Fruit fly (Drosophila melanogaster) whole organism, pupa: ENCODE data around the gene path.
A peak's percentile ranks its signal among the peaks of the same experiment; 100 is the strongest.

Experiments
- CG10348 ChIP-seq: fragments of 200-800 bp; sonication (Bioruptor generic); IDR thresholded peaks from 2 replicates; pipeline ENCODE4 v1.3.6; 2022; ENCODE audit warnings: missing biosample characterization, missing genetic modification characterization
- CG12605 ChIP-seq: fragments of 200-800 bp; sonication (Bioruptor generic); IDR thresholded peaks from 2 replicates; pipeline ENCODE4 v1.3.6; 2022; ENCODE audit warnings: missing biosample characterization, missing genetic modification characterization
- CG13204 ChIP-seq: fragments of 200-800 bp; sonication (Bioruptor generic); optimal IDR thresholded peaks from 2 replicates; lab custom pipeline; 2018; ENCODE audit warnings: missing biosample characterization, mild to moderate bottlenecking, missing genetic modification characterization, moderate library complexity
- CG14655 ChIP-seq: fragments of 200-800 bp; sonication (Bioruptor generic); optimal IDR thresholded peaks from 3 replicates; lab custom pipeline; 2017; ENCODE audit warnings: mild to moderate bottlenecking, missing biosample characterization, missing genetic modification reagents, missing genetic modification characterization
- CG15710 ChIP-seq: fragments of 200-800 bp; sonication (Bioruptor generic); optimal IDR thresholded peaks from 2 replicates; lab custom pipeline; 2018; ENCODE audit warnings: missing biosample characterization, mild to moderate bottlenecking, missing genetic modification characterization, moderate library complexity
- CG17806 ChIP-seq: fragments of 200-800 bp; sonication (Bioruptor generic); optimal IDR thresholded peaks from 2 replicates; lab custom pipeline; 2018; ENCODE audit warnings: missing biosample characterization, mild to moderate bottlenecking, missing genetic modification characterization, moderate library complexity
- CG32121 ChIP-seq: fragments of 200-800 bp; sonication (Bioruptor generic); IDR thresholded peaks from 2 replicates; pipeline ENCODE4 v1.3.6; 2022; ENCODE audit warnings: missing biosample characterization, missing genetic modification characterization
- CG34367 ChIP-seq: fragments of 200-800 bp; sonication (Bioruptor generic); optimal IDR thresholded peaks from 2 replicates; lab custom pipeline; 2018; ENCODE audit warnings: missing biosample characterization, mild to moderate bottlenecking, missing genetic modification characterization
- CG4496 ChIP-seq: fragments of 200-800 bp; sonication (Bioruptor generic); IDR thresholded peaks from 3 replicates; pipeline ENCODE4 v1.3.6; 2022; ENCODE audit warnings: missing biosample characterization, missing genetic modification characterization
- CG8159 ChIP-seq: fragments of 200-800 bp; sonication (Bioruptor generic); optimal IDR thresholded peaks from 3 replicates; lab custom pipeline; 2018; ENCODE audit warnings: missing biosample characterization, mild to moderate bottlenecking, missing genetic modification characterization, moderate library complexity
- CG8301 ChIP-seq: fragments of 200-800 bp; sonication (Bioruptor generic); optimal IDR thresholded peaks from 2 replicates; lab custom pipeline; 2018; ENCODE audit warnings: missing biosample characterization, mild to moderate bottlenecking, missing genetic modification characterization
- CG9948 ChIP-seq: fragments of 200-800 bp; sonication (Bioruptor generic); optimal IDR thresholded peaks from 2 replicates; lab custom pipeline; 2018; ENCODE audit warnings: missing biosample characterization, mild to moderate bottlenecking, missing genetic modification characterization, moderate library complexity
- D1 ChIP-seq: fragments of 200-800 bp; sonication (Bioruptor generic); optimal IDR thresholded peaks from 2 replicates; lab custom pipeline; 2018; ENCODE audit warnings: missing biosample characterization, mild to moderate bottlenecking, missing genetic modification characterization, moderate library complexity
- EcR ChIP-seq: fragments of 200-800 bp; sonication (Bioruptor generic); optimal IDR thresholded peaks from 3 replicates; lab custom pipeline; 2019; ENCODE audit warnings: missing biosample characterization, missing genetic modification characterization, mild to moderate bottlenecking, moderate library complexity, missing genetic modification reagents
- Ets98B ChIP-seq: fragments of 200-800 bp; sonication (Bioruptor generic); IDR thresholded peaks from 2 replicates; pipeline ENCODE4 v1.3.6; 2022; ENCODE audit warnings: missing biosample characterization, missing genetic modification characterization
- Pif1A ChIP-seq: fragments of 200-800 bp; sonication (Bioruptor generic); optimal IDR thresholded peaks from 3 replicates; lab custom pipeline; 2016; ENCODE audit warnings: missing biosample characterization, missing genetic modification characterization
- Pif1B ChIP-seq: fragments of 200-800 bp; sonication (Bioruptor generic); optimal IDR thresholded peaks from 3 replicates; lab custom pipeline; 2016; ENCODE audit warnings: missing biosample characterization, missing genetic modification characterization
- Snoo ChIP-seq: fragments of 200-800 bp; sonication (Bioruptor generic); optimal IDR thresholded peaks from 3 replicates; lab custom pipeline; 2017; ENCODE audit warnings: missing biosample characterization, mild to moderate bottlenecking, missing genetic modification characterization, inconsistent platforms
- fd96Ca ChIP-seq: fragments of 200-800 bp; sonication (Bioruptor generic); IDR thresholded peaks from 3 replicates; pipeline ENCODE4 v1.3.6; 2022; ENCODE audit warnings: missing biosample characterization, missing genetic modification characterization
- gl ChIP-seq: fragments of 200-800 bp; sonication (Bioruptor generic); optimal IDR thresholded peaks from 2 replicates; lab custom pipeline; 2018; ENCODE audit warnings: missing biosample characterization, mild to moderate bottlenecking, missing genetic modification characterization
- rn ChIP-seq: fragments of 200-800 bp; sonication (Bioruptor generic); IDR thresholded peaks from 2 replicates; pipeline ENCODE4 v1.3.6; 2022; ENCODE audit warnings: missing biosample characterization, missing genetic modification characterization

Gene path

dm6 chr3L:9467763-9468206, 37.3 kb downstream of the path start:
- no peak for TF ChIP-seq CG17806
- TF ChIP-seq EcR (GFP tag; lab: Kevin White, UChicago), result no peak
- no peak for TF ChIP-seq CG8301 (tag; lab: Kevin White, UChicago)
- peak; percentile 35 for TF ChIP-seq CG15710 (tag; lab: Kevin White, UChicago)
- TF ChIP-seq CG14655, result no peak
- TF ChIP-seq Pif1B (GFP tag; lab: Kevin White, UChicago), result no peak
- no peak for TF ChIP-seq CG10348 (GFP tag; lab: Robert Waterston, UW)
- TF ChIP-seq CG12605, result peak; percentile 72; the same call in 1 of the 2 replicates
- no peak for TF ChIP-seq CG8159 (tag; lab: Kevin White, UChicago)
- TF ChIP-seq fd96Ca (GFP tag; lab: Robert Waterston, UW), result peak; percentile 69
- TF ChIP-seq Pif1A (GFP tag; lab: Kevin White, UChicago), result peak; percentile 59
- TF ChIP-seq CG4496, result peak; percentile 75
- peak; percentile 64 for TF ChIP-seq gl (tag; lab: Kevin White, UChicago)
- TF ChIP-seq CG9948, result no peak
- no peak for TF ChIP-seq D1 (tag; lab: Kevin White, UChicago)
- TF ChIP-seq CG13204 (GFP tag; lab: Kevin White, UChicago), result peak; percentile 57
- peak; percentile 26 for TF ChIP-seq CG34367 (tag; lab: Kevin White, UChicago)
- peak; percentile 43; the same call in 1 of the 2 replicates for TF ChIP-seq CG32121 (GFP tag; lab: Robert Waterston, UW)
- peak; percentile 12 for TF ChIP-seq Snoo
- no peak for TF ChIP-seq rn
- TF ChIP-seq Ets98B (GFP tag; lab: Robert Waterston, UW), result peak; percentile 80

- TF ChIP-seq D1 (tag; lab: Kevin White, UChicago) (no peak), rn (no peak), gl (tag; lab: Kevin White, UChicago) (no peak), CG10348 (GFP tag; lab: Robert Waterston, UW) (no peak), CG8159 (tag; lab: Kevin White, UChicago) (no peak), CG14655 (no peak), CG34367 (tag; lab: Kevin White, UChicago) (no peak), CG32121 (GFP tag; lab: Robert Waterston, UW) (no peak), Snoo (no peak), CG8301 (tag; lab: Kevin White, UChicago) (no peak), fd96Ca (GFP tag; lab: Robert Waterston, UW) (no peak), Ets98B (GFP tag; lab: Robert Waterston, UW) (no peak), EcR (GFP tag; lab: Kevin White, UChicago) (no peak), CG4496 (no peak), CG13204 (GFP tag; lab: Kevin White, UChicago) (no peak), Pif1B (GFP tag; lab: Kevin White, UChicago) (no peak), CG15710 (tag; lab: Kevin White, UChicago) (no peak), CG17806 (no peak), Pif1A (GFP tag; lab: Kevin White, UChicago) (no peak)
Measured at dm6 chr3L:9467267-9467666, 37.9 kb downstream of the path start.

DNA sequence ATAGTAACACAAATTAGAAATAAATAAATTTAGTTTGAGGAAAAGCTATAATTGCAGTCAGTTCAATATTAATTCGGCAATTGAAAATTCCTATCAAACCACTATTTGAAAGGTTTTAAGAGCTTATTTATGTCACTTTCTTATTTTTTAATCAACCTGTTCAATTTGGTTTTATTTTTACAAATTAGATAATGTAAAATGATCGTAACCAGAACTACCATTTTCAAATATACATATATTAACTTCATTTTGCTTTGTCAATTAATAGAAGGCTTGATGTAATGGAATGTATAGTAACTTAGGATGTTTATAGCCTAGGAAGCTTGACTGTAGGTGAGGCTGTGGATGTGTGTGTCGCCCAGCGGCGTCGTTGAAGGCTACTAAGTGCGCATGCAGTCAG, 38.5 kb downstream of the path start:
- no peak for TF ChIP-seq gl (tag; lab: Kevin White, UChicago)
- TF ChIP-seq rn, result no peak
- no peak for TF ChIP-seq CG13204 (GFP tag; lab: Kevin White, UChicago)
- TF ChIP-seq Pif1A (GFP tag; lab: Kevin White, UChicago), result no peak
- no peak for TF ChIP-seq Ets98B (GFP tag; lab: Robert Waterston, UW)
- no peak for TF ChIP-seq Snoo
- peak; percentile 26 for TF ChIP-seq CG17806
- no peak for TF ChIP-seq fd96Ca (GFP tag; lab: Robert Waterston, UW)
- TF ChIP-seq CG14655, result peak; percentile 41
- TF ChIP-seq D1 (tag; lab: Kevin White, UChicago), result no peak
- no peak for TF ChIP-seq CG32121 (GFP tag; lab: Robert Waterston, UW)
- no peak for TF ChIP-seq CG10348 (GFP tag; lab: Robert Waterston, UW)
- peak; percentile 1 for TF ChIP-seq CG8301 (tag; lab: Kevin White, UChicago)
- peak; percentile 34 for TF ChIP-seq CG9948
- peak; percentile 50 for TF ChIP-seq CG8159 (tag; lab: Kevin White, UChicago)
- TF ChIP-seq CG4496, result no peak
- TF ChIP-seq Pif1B (GFP tag; lab: Kevin White, UChicago), result no peak
- no peak for TF ChIP-seq CG34367 (tag; lab: Kevin White, UChicago)
- no peak for TF ChIP-seq CG12605
- TF ChIP-seq CG15710 (tag; lab: Kevin White, UChicago), result peak; percentile 7

- TF ChIP-seq CG8159 (tag; lab: Kevin White, UChicago), result no peak
- no peak for TF ChIP-seq CG32121 (GFP tag; lab: Robert Waterston, UW)
- TF ChIP-seq CG8301 (tag; lab: Kevin White, UChicago), result no peak
- TF ChIP-seq gl (tag; lab: Kevin White, UChicago), result no peak
- no peak for TF ChIP-seq CG10348 (GFP tag; lab: Robert Waterston, UW)
Measured at dm6 chr3L:9465652-9466244, 39.4 kb downstream of the path start.

dm6 chr3L:9462794-9463193, 42.3 kb downstream of the path start:
- TF ChIP-seq CG12605, result peak; percentile 58; the same call in 1 of the 2 replicates
- TF ChIP-seq CG34367 (tag; lab: Kevin White, UChicago), result peak; percentile 54
- TF ChIP-seq D1 (tag; lab: Kevin White, UChicago), result no peak
- no peak for TF ChIP-seq CG10348 (GFP tag; lab: Robert Waterston, UW)
- peak; percentile 82 for TF ChIP-seq gl (tag; lab: Kevin White, UChicago)
- TF ChIP-seq Pif1B (GFP tag; lab: Kevin White, UChicago), result no peak
- no peak for TF ChIP-seq CG14655
- peak; percentile 17 for TF ChIP-seq Pif1A (GFP tag; lab: Kevin White, UChicago)
- 0 out of 3 replicates have a peak, but pooled peaks have one; percentile 10 for TF ChIP-seq CG4496
- no peak for TF ChIP-seq CG8301 (tag; lab: Kevin White, UChicago)
- no peak for TF ChIP-seq Ets98B (GFP tag; lab: Robert Waterston, UW)
- peak; percentile 91 for TF ChIP-seq CG13204 (GFP tag; lab: Kevin White, UChicago)
- TF ChIP-seq rn, result no peak
- peak; percentile 21 for TF ChIP-seq EcR (GFP tag; lab: Kevin White, UChicago)
- TF ChIP-seq CG9948, result peak; percentile 6
- TF ChIP-seq fd96Ca (GFP tag; lab: Robert Waterston, UW), result 0 out of 3 replicates have a peak, but pooled peaks have one; percentile 13
- TF ChIP-seq CG32121 (GFP tag; lab: Robert Waterston, UW), result no peak
- TF ChIP-seq CG8159 (tag; lab: Kevin White, UChicago), result peak; percentile 41
- peak; percentile 42 for TF ChIP-seq CG15710 (tag; lab: Kevin White, UChicago)
- TF ChIP-seq CG17806, result peak; percentile 46
- no peak for TF ChIP-seq Snoo
